Worm (Caenorhabditis elegans): ENCODE measurements around the gene fbxa-86.

fbxa-86 gene

ce11 chrIV:4937647-4938046 lies at the start of gene fbxa-86:
TSS of gene fbxa-86 (minus strand) at chrIV:4938013.
- TF ChIP-seq akir-1 (GFP tag; optimal IDR thresholded peaks at IDR 0.05): no peak
- TF ChIP-seq B0336.3 (GFP tag; IDR thresholded peaks at IDR 0.05): no peak

- TF ChIP-seq rec-8 (tag; optimal IDR thresholded peaks at IDR 0.05): no peak
- TF ChIP-seq Y53F4B.3 (GFP tag; IDR thresholded peaks at IDR 0.05): no peak
- no peak for TF ChIP-seq snpc-1.3 (tag; optimal IDR thresholded peaks at IDR 0.05; ENCODE audit: insufficient read depth)
- no peak for TF ChIP-seq ztf-18 (tag; optimal IDR thresholded peaks at IDR 0.05)
Observed at ce11 chrIV:4986246-4986645, 48.4 kb upstream of the fbxa-86 start, which contains the start of gene clec-177. TSS of gene clec-177 (plus strand) at chrIV:4986546.

ce11 chrIV:4983746-4984145 lies 45.9 kb upstream of the fbxa-86 start, which contains the start of gene clec-176:
TSS of gene clec-176 (plus strand) at chrIV:4984046.
- TF ChIP-seq K12H6.12 (tag; optimal IDR thresholded peaks at IDR 0.05) (no peak), madf-10 (tag; optimal IDR thresholded peaks at IDR 0.05) (no peak), nfyb-1 (GFP tag; IDR thresholded peaks at IDR 0.05) (no peak), tbx-9 (tag; optimal IDR thresholded peaks at IDR 0.05; ENCODE audit: borderline replicate concordance) (no peak), tbp1 (GFP tag; optimal IDR thresholded peaks at IDR 0.05) (no peak), lsl-1 (GFP tag; optimal IDR thresholded peaks at IDR 0.05) (no peak), ztf-6 (GFP tag; IDR thresholded peaks at IDR 0.05) (no peak), F49E8.2 (tag; optimal IDR thresholded peaks at IDR 0.05; ENCODE audit: insufficient read depth) (no peak), rec-8 (tag; optimal IDR thresholded peaks at IDR 0.05) (no peak), Y53G8AR.9 (GFP tag; conservative IDR thresholded peaks at IDR 0.05) (no peak), fkh-3 (tag; optimal IDR thresholded peaks at IDR 0.05) (no peak), bed-2 (GFP tag; IDR thresholded peaks at IDR 0.05) (no peak), lsy-27 (tag; optimal IDR thresholded peaks at IDR 0.05; ENCODE audit: borderline replicate concordance, insufficient read depth) (no peak)

- TF ChIP-seq nhr-80 (tag; optimal IDR thresholded peaks at IDR 0.05) (no peak), hlh-12 (tag; optimal IDR thresholded peaks at IDR 0.05) (no peak), tbp1 (GFP tag; optimal IDR thresholded peaks at IDR 0.05) (no peak), egrh-3 (GFP tag; IDR thresholded peaks at IDR 0.05) (no peak)
Observed at ce11 chrIV:4982477-4982876, 44.7 kb upstream of the fbxa-86 start, which contains the start of gene E03H12.4. TSS of gene E03H12.4 (plus strand) at chrIV:4982596.

- TF ChIP-seq unc-130 (GFP tag; optimal IDR thresholded peaks at IDR 0.05) (no peak), rpc-1 (optimal IDR thresholded peaks at IDR 0.05) (no peak), rpc-1 (tag; optimal IDR thresholded peaks at IDR 0.05) (no peak), F10E7.11 (tag; optimal IDR thresholded peaks at IDR 0.05) (no peak)
Observed at ce11 chrIV:4981027-4981426, 43.2 kb upstream of the fbxa-86 start, which contains the start of gene srz-24. TSS of gene srz-24 (minus strand) at chrIV:4981127.

- TF ChIP-seq egrh-3 (GFP tag; IDR thresholded peaks at IDR 0.05) (peak; percentile 85; the same call in 1 of the 2 replicates), him-1 (tag; optimal IDR thresholded peaks at IDR 0.05) (no peak)
Observed at ce11 chrIV:4977176-4977693, 39.4 kb upstream of the fbxa-86 start, which contains the start of gene E03H12.5. TSS of gene E03H12.5 (plus strand) at chrIV:4977226.

ce11 chrIV:4975995-4976394 lies 38.2 kb upstream of the fbxa-86 start, which contains the start of gene Y9C9A.16:
TSS of gene Y9C9A.16 (minus strand) at chrIV:4976125.
- TF ChIP-seq let-607 (tag; optimal IDR thresholded peaks at IDR 0.05) (no peak), hsf-1 (GFP tag; IDR thresholded peaks at IDR 0.05) (no peak), bed-1 (GFP tag; IDR thresholded peaks at IDR 0.05) (no peak), egl-44 (GFP tag; IDR thresholded peaks at IDR 0.05) (no peak), K11D2.4 (GFP tag; IDR thresholded peaks at IDR 0.05) (no peak), ceh-27 (GFP tag; optimal IDR thresholded peaks at IDR 0.05) (no peak), dpff-1 (tag; optimal IDR thresholded peaks at IDR 0.05) (no peak), F55B11.4 (tag; optimal IDR thresholded peaks at IDR 0.05; ENCODE audit: borderline replicate concordance, insufficient read depth) (no peak), F37B4.10 (GFP tag; IDR thresholded peaks at IDR 0.05) (no peak), snpc-1.1 (tag; optimal IDR thresholded peaks at IDR 0.05; ENCODE audit: insufficient read depth) (no peak), mel-28 (tag; optimal IDR thresholded peaks at IDR 0.05; ENCODE audit: borderline replicate concordance) (no peak), ceh-91 (GFP tag; IDR thresholded peaks at IDR 0.05) (no peak)
